Fruit fly (Drosophila melanogaster) whole organism, embryonic: ENCODE measurements around the gene CG14569.
A peak's percentile ranks its signal among the peaks of the same experiment; 100 is the strongest.

ENCODE experiments used
- Bteb2 ChIP-seq: fragments of 200-800 bp; sonication (Bioruptor generic); optimal IDR thresholded peaks from 2 replicates; lab custom pipeline; 2016; ENCODE audit warnings: missing biosample characterization, missing genetic modification characterization
- CG10431 ChIP-seq: fragments of 200-800 bp; sonication (Bioruptor generic); optimal IDR thresholded peaks from 3 replicates; lab custom pipeline; 2018; ENCODE audit warnings: missing biosample characterization, mild to moderate bottlenecking, missing genetic modification characterization
- CG10959 ChIP-seq: fragments of 200-800 bp; sonication (Bioruptor generic); IDR thresholded peaks from 2 replicates; pipeline ENCODE4 v1.3.6; 2022; ENCODE audit warnings: missing biosample characterization, missing genetic modification characterization
- CG11247 ChIP-seq: fragments of 200-800 bp; sonication (Bioruptor generic); IDR thresholded peaks from 2 replicates; pipeline ENCODE4 v1.3.6; 2022; ENCODE audit warnings: missing biosample characterization, missing genetic modification characterization
- CG14014 ChIP-seq: fragments of 200-800 bp; sonication (Bioruptor generic); IDR thresholded peaks from 2 replicates; pipeline ENCODE4 v1.3.6; 2022; ENCODE audit warnings: missing biosample characterization, missing genetic modification characterization
- CG15479 ChIP-seq: fragments of 200-800 bp; sonication (Bioruptor generic); optimal IDR thresholded peaks from 3 replicates; lab custom pipeline; 2019; ENCODE audit warnings: missing biosample characterization, mild to moderate bottlenecking, missing genetic modification characterization, moderate library complexity
- CG15696 ChIP-seq: fragments of 200-800 bp; sonication (Bioruptor generic); optimal IDR thresholded peaks from 2 replicates; lab custom pipeline; 2019; ENCODE audit warnings: missing biosample characterization, mild to moderate bottlenecking, missing genetic modification characterization, moderate library complexity
- CG17829 ChIP-seq: fragments of 200-800 bp; optimal IDR thresholded peaks from 2 replicates; lab custom pipeline; 2019; ENCODE audit warnings: missing biosample characterization, mild to moderate bottlenecking, missing genetic modification characterization, moderate library complexity
- CG30403 ChIP-seq: fragments of 200-800 bp; sonication (Bioruptor generic); optimal IDR thresholded peaks from 3 replicates; lab custom pipeline; 2016; ENCODE audit warnings: missing biosample characterization, missing genetic modification characterization
- CG31224 ChIP-seq: fragments of 200-800 bp; sonication (Bioruptor generic); IDR thresholded peaks from 2 replicates; pipeline ENCODE4 v1.3.6; 2022; ENCODE audit warnings: missing biosample characterization, missing genetic modification characterization
- CG3163 ChIP-seq: fragments of 200-800 bp; sonication (Bioruptor generic); optimal IDR thresholded peaks from 3 replicates; lab custom pipeline; 2016; ENCODE audit warnings: missing biosample characterization, missing genetic modification characterization
- CG6689 ChIP-seq: fragments of 200-800 bp; sonication (Bioruptor generic); IDR thresholded peaks from 2 replicates; pipeline ENCODE4 v1.3.6; 2022; ENCODE audit warnings: missing biosample characterization, missing genetic modification characterization
- CG8290 ChIP-seq, 3 experiments: fragments of 200-800 bp; sonication (Bioruptor generic); optimal IDR thresholded peaks; 2 replicates each; lab custom pipeline; 2016 to 2019; ENCODE audit warnings: missing biosample characterization in 3 of 3, missing genetic modification characterization in 3 of 3, mild to moderate bottlenecking in 2 of 3, moderate library complexity in 1 of 3
- CG8388 ChIP-seq: fragments of 200-800 bp; sonication (Bioruptor generic); optimal IDR thresholded peaks from 2 replicates; lab custom pipeline; 2019; ENCODE audit warnings: missing biosample characterization, mild to moderate bottlenecking, missing genetic modification characterization, moderate library complexity
- CG9437 ChIP-seq: fragments of 200-800 bp; sonication (Bioruptor generic); optimal IDR thresholded peaks from 2 replicates; lab custom pipeline; 2018; ENCODE audit warnings: missing biosample characterization, mild to moderate bottlenecking, missing genetic modification characterization
- H15 ChIP-seq: fragments of 200-800 bp; sonication (Bioruptor generic); IDR thresholded peaks from 3 replicates; pipeline ENCODE4 v1.3.6; 2022; ENCODE audit warnings: missing biosample characterization, missing genetic modification characterization
- HLHmδ ChIP-seq: fragments of 200-800 bp; sonication (Bioruptor generic); optimal IDR thresholded peaks from 2 replicates; lab custom pipeline; 2018; ENCODE audit warnings: missing biosample characterization, mild to moderate bottlenecking, missing genetic modification characterization, moderate library complexity
- Hr51 ChIP-seq, 2 experiments: fragments of 200-800 bp; sonication (Bioruptor generic); optimal IDR thresholded peaks; 2 replicates in 1 of 2; 3 replicates in 1 of 2; lab custom pipeline; 2016 to 2018; ENCODE audit warnings: missing biosample characterization in 2 of 2, missing genetic modification characterization in 2 of 2, mild to moderate bottlenecking in 1 of 2, moderate library complexity in 1 of 2
- Kr ChIP-seq: fragments of 200-800 bp; sonication (Bioruptor generic); optimal IDR thresholded peaks from 2 replicates; lab custom pipeline; 2017; ENCODE audit warnings: missing biosample characterization, mild to moderate bottlenecking, missing genetic modification characterization
- MBD-R2 ChIP-seq: fragments of 200-800 bp; sonication (Bioruptor generic); IDR thresholded peaks from 2 replicates; pipeline ENCODE4 v1.3.6; 2022; ENCODE audit warnings: missing biosample characterization, missing genetic modification characterization
- Med ChIP-seq: fragments of 200-800 bp; sonication (Bioruptor generic); peaks from one replicate; lab custom pipeline; 2016; ENCODE audit warnings: missing biosample characterization, missing genetic modification characterization, mild to moderate bottlenecking, inconsistent platforms, moderate library complexity
- Pdp1 ChIP-seq, 2 experiments: fragments of 200-800 bp; sonication (Bioruptor generic); optimal IDR thresholded peaks; 3 replicates each; lab custom pipeline; 2016; ENCODE audit warnings: missing biosample characterization in 2 of 2, missing genetic modification characterization in 2 of 2, mild to moderate bottlenecking in 1 of 2, moderate library complexity in 1 of 2
- Usf ChIP-seq: fragments of 200-800 bp; sonication (Bioruptor generic); optimal IDR thresholded peaks from 2 replicates; lab custom pipeline; 2017; ENCODE audit warnings: missing genotype, missing biosample characterization, missing genetic modification characterization
- YL-1 ChIP-seq: fragments of 200-800 bp; sonication (Bioruptor generic); optimal IDR thresholded peaks from 3 replicates; lab custom pipeline; 2017; ENCODE audit warnings: missing biosample characterization, mild to moderate bottlenecking, missing genetic modification characterization
- bigmax ChIP-seq: fragments of 200-800 bp; sonication (Bioruptor generic); optimal IDR thresholded peaks from 2 replicates; lab custom pipeline; 2018; ENCODE audit warnings: missing biosample characterization, mild to moderate bottlenecking, missing genetic modification characterization
- bsh ChIP-seq, 2 experiments: fragments of 200-800 bp; sonication (Bioruptor generic); optimal IDR thresholded peaks; 2 replicates each; lab custom pipeline; 2017 to 2018; ENCODE audit warnings: mild to moderate bottlenecking in 2 of 2, missing biosample characterization in 2 of 2, missing genetic modification characterization in 2 of 2, moderate library complexity in 1 of 2
- chm ChIP-seq: fragments of 200-800 bp; sonication (Bioruptor generic); IDR thresholded peaks from 2 replicates; pipeline ENCODE4 v1.3.6; 2022; ENCODE audit warnings: missing biosample characterization, missing genetic modification characterization
- crc ChIP-seq: fragments of 200-800 bp; sonication (Bioruptor generic); optimal IDR thresholded peaks from 2 replicates; lab custom pipeline; 2016; ENCODE audit warnings: missing biosample characterization, missing genetic modification characterization
- crol ChIP-seq: fragments of 200-800 bp; sonication (Bioruptor generic); IDR thresholded peaks from 2 replicates; pipeline ENCODE4 v1.3.6; 2022; ENCODE audit warnings: missing biosample characterization, missing genetic modification characterization
- dimm ChIP-seq: fragments of 200-800 bp; sonication (Bioruptor generic); IDR thresholded peaks from 2 replicates; pipeline ENCODE4 v1.3.6; 2022; ENCODE audit warnings: missing biosample characterization, missing genetic modification characterization
- dmrt11E ChIP-seq: fragments of 200-800 bp; sonication (Bioruptor generic); optimal IDR thresholded peaks from 3 replicates; lab custom pipeline; 2018; ENCODE audit warnings: missing biosample characterization, mild to moderate bottlenecking, missing genetic modification characterization, moderate library complexity
- gcm ChIP-seq: fragments of 200-800 bp; sonication (Bioruptor generic); optimal IDR thresholded peaks from 2 replicates; lab custom pipeline; 2019; ENCODE audit warnings: missing biosample characterization, mild to moderate bottlenecking, missing genetic modification characterization, moderate library complexity
- gem ChIP-seq: fragments of 200-800 bp; sonication (Bioruptor generic); optimal IDR thresholded peaks from 2 replicates; lab custom pipeline; 2019; ENCODE audit warnings: missing biosample characterization, mild to moderate bottlenecking, missing genetic modification characterization, moderate library complexity
- otp ChIP-seq: fragments of 200-800 bp; sonication (Bioruptor generic); IDR thresholded peaks from 3 replicates; pipeline ENCODE4, ENCODE4 v1.3.6; 2022; ENCODE audit warnings: missing biosample characterization, missing genetic modification characterization
- pita ChIP-seq: fragments of 200-800 bp; sonication (Bioruptor generic); optimal IDR thresholded peaks from 2 replicates; lab custom pipeline; 2017; ENCODE audit warnings: missing biosample characterization, mild to moderate bottlenecking, missing genetic modification characterization
- pros ChIP-seq: fragments of 200-800 bp; sonication (Bioruptor generic); optimal IDR thresholded peaks from 3 replicates; lab custom pipeline; 2019; ENCODE audit warnings: missing biosample characterization, mild to moderate bottlenecking, missing genetic modification characterization, moderate library complexity
- psq ChIP-seq: fragments of 200-800 bp; sonication (Bioruptor generic); optimal IDR thresholded peaks from 2 replicates; lab custom pipeline; 2017; ENCODE audit warnings: missing biosample characterization, missing genetic modification characterization
- row ChIP-seq: fragments of 200-800 bp; sonication (Bioruptor generic); IDR thresholded peaks from 3 replicates; pipeline ENCODE4 v1.3.6; 2022; ENCODE audit warnings: missing biosample characterization, missing genetic modification characterization
- run ChIP-seq: fragments of 200-800 bp; sonication (Bioruptor generic); optimal IDR thresholded peaks from 3 replicates; lab custom pipeline; 2018; ENCODE audit warnings: missing biosample characterization, mild to moderate bottlenecking, missing genetic modification characterization
- slou ChIP-seq: fragments of 200-800 bp; sonication (Bioruptor generic); optimal IDR thresholded peaks from 3 replicates; lab custom pipeline; 2016; ENCODE audit warnings: missing biosample characterization, missing genetic modification characterization
- tio ChIP-seq: fragments of 200-800 bp; sonication (Bioruptor generic); optimal IDR thresholded peaks from 2 replicates; lab custom pipeline; 2017; ENCODE audit warnings: missing biosample characterization, missing genetic modification characterization, inconsistent platforms
- twi ChIP-seq: fragments of 200-800 bp; optimal IDR thresholded peaks from 2 replicates; lab custom pipeline; 2019; ENCODE audit warnings: missing biosample characterization, mild to moderate bottlenecking, missing genetic modification characterization, moderate library complexity
- vnd ChIP-seq: fragments of 200-800 bp; sonication (Bioruptor generic); IDR thresholded peaks from 3 replicates; pipeline ENCODE4 v1.3.6; 2022; ENCODE audit warnings: missing biosample characterization, missing genetic modification characterization; ENCODE audit not compliant: partially characterized antibody
- wdn ChIP-seq: fragments of 200-800 bp; sonication (Bioruptor generic); IDR thresholded peaks from 2 replicates; pipeline ENCODE4 v1.3.6; 2022; ENCODE audit warnings: missing biosample characterization, missing genetic modification characterization
- yki ChIP-seq: fragments of >200 bp; optimal IDR thresholded peaks from 3 replicates; lab custom pipeline; 2018
- zen ChIP-seq: fragments of 200-800 bp; sonication (Bioruptor generic); optimal IDR thresholded peaks from 3 replicates; lab custom pipeline; 2018; ENCODE audit warnings: missing biosample characterization, mild to moderate bottlenecking, missing genetic modification characterization, moderate library complexity

Gene CG14569

dm6 chr3L:21728616-21729047 lies 2.7 kb downstream of the CG14569 start, which contains the start of the genes CG11247 and Polr2H (continued):
- TF ChIP-seq vnd (GFP tag; lab: Robert Waterston, UW) (peak; percentile 78), YL-1 (GFP tag; lab: Kevin White, UChicago) (peak; percentile 81), CG14014 (GFP tag; lab: Robert Waterston, UW) (peak; percentile 89), CG31224 (GFP tag; lab: Robert Waterston, UW) (peak; percentile 82), dimm (GFP tag; lab: Robert Waterston, UW) (peak; percentile 69), CG10959 (GFP tag; lab: Robert Waterston, UW) (peak; percentile 73), MBD-R2 (peak; percentile 94)

dm6 chr3L:21727728-21728124 lies 3.6 kb downstream of the CG14569 start:
- TF ChIP-seq Usf (GFP tag; lab: Kevin White, UChicago), result no peak
- no peak for TF ChIP-seq CG9437
- no peak for TF ChIP-seq wdn
- TF ChIP-seq chm (GFP tag; lab: Robert Waterston, UW), result 0 out of 2 replicates have a peak, but pooled peaks have one; percentile 22
- no peak for TF ChIP-seq CG8290 (GFP tag; optimal IDR thresholded peaks at IDR 0.05; lab: Kevin White, UChicago)
- TF ChIP-seq CG8290 (tag; optimal IDR thresholded peaks at IDR 0.05; lab: Kevin White, UChicago), result no peak
- peak; percentile 89 for TF ChIP-seq twi (tag; lab: Kevin White, UChicago)
- TF ChIP-seq Kr (GFP tag; lab: Kevin White, UChicago), result peak; percentile 11
- TF ChIP-seq Hr51 (GFP tag; optimal IDR thresholded peaks at IDR 0.05; lab: Kevin White, UChicago), result no peak
- peak; percentile 71 for TF ChIP-seq gcm
- peak; percentile 26 for TF ChIP-seq pros (GFP tag; lab: Kevin White, UChicago)
- no peak for TF ChIP-seq pita
- peak in 1 of 2 experiments; percentile 9 for TF ChIP-seq Pdp1 (GFP tag; optimal IDR thresholded peaks at IDR 0.05; lab: Kevin White, UChicago)
- TF ChIP-seq crol (GFP tag; lab: Robert Waterston, UW), result peak; percentile 25; the same call in 1 of the 2 replicates
- peak; percentile 61; the same call in 1 of the 2 replicates for TF ChIP-seq CG11247 (GFP tag; lab: Robert Waterston, UW)

- TF ChIP-seq bigmax (GFP tag; lab: Kevin White, UChicago), result no peak
- TF ChIP-seq zen (tag; lab: Kevin White, UChicago), result peak; percentile 16
- TF ChIP-seq CG17829, result peak; percentile 50
- TF ChIP-seq gem (tag; lab: Kevin White, UChicago), result peak; percentile 66
- TF ChIP-seq Bteb2 (GFP tag; lab: Kevin White, UChicago), result no peak
- TF ChIP-seq run (tag; lab: Kevin White, UChicago), result no peak
- TF ChIP-seq CG15696 (tag; lab: Kevin White, UChicago), result peak; percentile 65
- peak; percentile 52 for TF ChIP-seq Med (GFP tag; lab: Kevin White, UChicago)
- no peak for TF ChIP-seq H15 (GFP tag; lab: Robert Waterston, UW)
- TF ChIP-seq slou (GFP tag; lab: Kevin White, UChicago), result no peak
- peak; percentile 16 for TF ChIP-seq CG30403 (GFP tag; lab: Kevin White, UChicago)
- no peak for TF ChIP-seq yki (lab: Kevin White, UChicago)
- TF ChIP-seq CG6689, result peak; percentile 33; the same call in 1 of the 2 replicates
- no peak for TF ChIP-seq crc (GFP tag; lab: Kevin White, UChicago)
- peak; percentile 79 for TF ChIP-seq CG15479 (GFP tag; lab: Kevin White, UChicago)
- no peak for TF ChIP-seq HLHmδ (GFP tag; lab: Kevin White, UChicago)
- TF ChIP-seq psq (GFP tag; lab: Kevin White, UChicago), result no peak
- TF ChIP-seq CG8388 (GFP tag; lab: Kevin White, UChicago), result peak; percentile 32
- TF ChIP-seq YL-1 (GFP tag; lab: Kevin White, UChicago), result no peak
- peak; percentile 18 for TF ChIP-seq tio (GFP tag; lab: Kevin White, UChicago)
- TF ChIP-seq CG3163 (GFP tag; lab: Kevin White, UChicago), result no peak
- no peak for TF ChIP-seq CG10431
- TF ChIP-seq bsh (GFP tag; optimal IDR thresholded peaks at IDR 0.05; lab: Kevin White, UChicago), result peak in 1 of 2 experiments; percentile 58
- no peak for TF ChIP-seq otp (GFP tag; lab: Robert Waterston, UW)
- peak; percentile 40; the same call in 2 of the 3 replicates for TF ChIP-seq row
- peak; percentile 71 for TF ChIP-seq dmrt11E
Measured at dm6 chr3L:21727013-21727727, 4.2 kb downstream of the CG14569 start.
